Fruit fly (Drosophila melanogaster) whole organism, embryonic: ENCODE results near the gene Dif.

Source experiments
- Awh ChIP-seq: fragments of 200-800 bp; sonication (Bioruptor generic); IDR thresholded peaks from 2 replicates; pipeline ENCODE4, ENCODE4 v1.3.6; 2022; ENCODE audit warnings: missing biosample characterization, missing genetic modification characterization
- Bdp1 ChIP-seq: fragments of 200-800 bp; sonication (Bioruptor generic); optimal IDR thresholded peaks from 3 replicates; lab custom pipeline; 2016; ENCODE audit warnings: missing biosample characterization, missing genetic modification characterization
- BtbVII ChIP-seq: fragments of 200-800 bp; sonication (Bioruptor generic); optimal IDR thresholded peaks from 3 replicates; lab custom pipeline; 2017; ENCODE audit warnings: missing biosample characterization, mild to moderate bottlenecking, missing genetic modification characterization
- CG11093 ChIP-seq: fragments of 200-800 bp; sonication (Bioruptor generic); IDR thresholded peaks from 3 replicates; pipeline ENCODE4 v1.3.6; 2022; ENCODE audit warnings: missing biosample characterization, missing genetic modification characterization
- CG11247 ChIP-seq: fragments of 200-800 bp; sonication (Bioruptor generic); IDR thresholded peaks from 2 replicates; pipeline ENCODE4 v1.3.6; 2022; ENCODE audit warnings: missing biosample characterization, missing genetic modification characterization
- CG12236 ChIP-seq: fragments of 200-800 bp; sonication (Bioruptor generic); optimal IDR thresholded peaks from 2 replicates; lab custom pipeline; 2016; ENCODE audit warnings: missing biosample characterization, missing genetic modification characterization
- CG13424 ChIP-seq: fragments of 200-800 bp; sonication (Bioruptor generic); optimal IDR thresholded peaks from 2 replicates; lab custom pipeline; 2019; ENCODE audit warnings: missing biosample characterization, mild to moderate bottlenecking, missing genetic modification characterization, moderate library complexity
- CG13894 ChIP-seq: fragments of 200-800 bp; sonication (Bioruptor generic); optimal IDR thresholded peaks from 3 replicates; lab custom pipeline; 2018; ENCODE audit warnings: missing biosample characterization, mild to moderate bottlenecking, missing genetic modification characterization, moderate library complexity
- CG17186 ChIP-seq: fragments of 200-800 bp; sonication (Bioruptor generic); optimal IDR thresholded peaks from 3 replicates; lab custom pipeline; 2017; ENCODE audit warnings: missing biosample characterization, missing genetic modification reagents, missing genetic modification characterization
- CG17328 ChIP-seq: fragments of 200-800 bp; sonication (Bioruptor generic); IDR thresholded peaks from 2 replicates; pipeline ENCODE4 v1.3.6; 2022; ENCODE audit warnings: missing biosample characterization, missing genetic modification characterization
- CG17802 ChIP-seq: fragments of 200-800 bp; sonication (Bioruptor generic); optimal IDR thresholded peaks from 2 replicates; lab custom pipeline; 2018; ENCODE audit warnings: missing biosample characterization, mild to moderate bottlenecking, missing genetic modification characterization, moderate library complexity
- CG18011 ChIP-seq: fragments of 200-800 bp; sonication (Bioruptor generic); optimal IDR thresholded peaks from 2 replicates; lab custom pipeline; 2017; ENCODE audit warnings: missing biosample characterization, missing genetic modification characterization, mild to moderate bottlenecking, moderate library complexity, missing genotype
- CG18764 ChIP-seq: fragments of 200-800 bp; sonication (Bioruptor generic); optimal IDR thresholded peaks from 3 replicates; lab custom pipeline; 2016; ENCODE audit warnings: missing biosample characterization, missing genetic modification characterization
- CG3281 ChIP-seq: fragments of 200-800 bp; sonication (Bioruptor generic); optimal IDR thresholded peaks from 3 replicates; lab custom pipeline; 2017; ENCODE audit warnings: missing biosample characterization, mild to moderate bottlenecking, missing genetic modification characterization
- CG4360 ChIP-seq: fragments of 200-800 bp; sonication (Bioruptor generic); IDR thresholded peaks from 2 replicates; pipeline ENCODE4 v1.3.6; 2022; ENCODE audit warnings: missing biosample characterization, missing genetic modification characterization
- CG6175 ChIP-seq: fragments of 200-800 bp; sonication (Bioruptor generic); IDR thresholded peaks from 3 replicates; pipeline ENCODE4 v1.3.6; 2022; ENCODE audit warnings: missing biosample characterization, missing genetic modification characterization
- CG6254 ChIP-seq: fragments of 200-800 bp; sonication (Bioruptor generic); optimal IDR thresholded peaks from 3 replicates; lab custom pipeline; 2017; ENCODE audit warnings: mild to moderate bottlenecking, missing biosample characterization, missing genetic modification reagents, missing genetic modification characterization
- CG7372 ChIP-seq: fragments of 200-800 bp; sonication (Bioruptor generic); IDR thresholded peaks from 2 replicates; pipeline ENCODE4 v1.3.6; 2022; ENCODE audit warnings: missing biosample characterization, missing genetic modification characterization
- CG7987 ChIP-seq: fragments of 200-800 bp; sonication (Bioruptor generic); optimal IDR thresholded peaks from 2 replicates; lab custom pipeline; 2018; ENCODE audit warnings: missing biosample characterization, mild to moderate bottlenecking, missing genetic modification characterization, moderate library complexity
- CG9609 ChIP-seq: fragments of 200-800 bp; sonication (Bioruptor generic); optimal IDR thresholded peaks from 3 replicates; lab custom pipeline; 2016; ENCODE audit warnings: missing biosample characterization, missing genetic modification characterization
- Camta ChIP-seq: fragments of 200-800 bp; sonication (Bioruptor generic); optimal IDR thresholded peaks from 2 replicates; lab custom pipeline; 2016; ENCODE audit warnings: missing biosample characterization, missing genetic modification characterization
- D19A ChIP-seq: fragments of 200-800 bp; optimal IDR thresholded peaks from 3 replicates; lab custom pipeline; 2019; ENCODE audit warnings: missing biosample characterization, mild to moderate bottlenecking, missing genetic modification characterization, moderate library complexity
- D19B ChIP-seq: fragments of 200-800 bp; sonication (Bioruptor generic); optimal IDR thresholded peaks from 2 replicates; lab custom pipeline; 2017; ENCODE audit warnings: missing biosample characterization, mild to moderate bottlenecking, missing genetic modification characterization
- Dbx ChIP-seq: fragments of 200-800 bp; sonication (Bioruptor generic); IDR thresholded peaks from 3 replicates; pipeline ENCODE4 v1.3.6; 2022; ENCODE audit warnings: missing biosample characterization, missing genetic modification characterization
- Dfd ChIP-seq, 2 experiments: fragments of >200 bp; optimal IDR thresholded peaks; 2 replicates each; lab custom pipeline; 2017; ENCODE audit warnings: missing biosample characterization in 2 of 2, missing genetic modification characterization in 2 of 2
- Doc2 ChIP-seq: fragments of 200-800 bp; sonication (Bioruptor generic); IDR thresholded peaks from 2 replicates; pipeline ENCODE4 v1.3.6; 2022; ENCODE audit warnings: missing biosample characterization, missing genetic modification characterization
- GATAe ChIP-seq: fragments of 200-800 bp; sonication (Bioruptor generic); conservative IDR thresholded peaks from 2 replicates; pipeline ENCODE4 v1.3.6; 2022; ENCODE audit warnings: missing biosample characterization, missing genetic modification characterization
- H15 ChIP-seq: fragments of 200-800 bp; sonication (Bioruptor generic); IDR thresholded peaks from 3 replicates; pipeline ENCODE4 v1.3.6; 2022; ENCODE audit warnings: missing biosample characterization, missing genetic modification characterization
- HLHmδ ChIP-seq: fragments of 200-800 bp; sonication (Bioruptor generic); optimal IDR thresholded peaks from 2 replicates; lab custom pipeline; 2018; ENCODE audit warnings: missing biosample characterization, mild to moderate bottlenecking, missing genetic modification characterization, moderate library complexity
- Hr51 ChIP-seq, 2 experiments: fragments of 200-800 bp; sonication (Bioruptor generic); optimal IDR thresholded peaks; 2 replicates in 1 of 2; 3 replicates in 1 of 2; lab custom pipeline; 2016 to 2018; ENCODE audit warnings: missing biosample characterization in 2 of 2, missing genetic modification characterization in 2 of 2, mild to moderate bottlenecking in 1 of 2, moderate library complexity in 1 of 2
- Nf-YC ChIP-seq: fragments of 200-800 bp; optimal IDR thresholded peaks from 3 replicates; lab custom pipeline; 2019; ENCODE audit warnings: missing biosample characterization, mild to moderate bottlenecking, missing genetic modification characterization, moderate library complexity
- Oli ChIP-seq: fragments of 200-800 bp; sonication (Bioruptor generic); optimal IDR thresholded peaks from 2 replicates; lab custom pipeline; 2018; ENCODE audit warnings: missing biosample characterization, mild to moderate bottlenecking, missing genetic modification characterization, moderate library complexity
- Sox102F ChIP-seq: fragments of 200-800 bp; sonication (Bioruptor generic); optimal IDR thresholded peaks from 2 replicates; lab custom pipeline; 2018; ENCODE audit warnings: missing biosample characterization, mild to moderate bottlenecking, missing genetic modification characterization, moderate library complexity
- Sry-δ ChIP-seq: fragments of 200-800 bp; sonication (Bioruptor generic); optimal IDR thresholded peaks from 2 replicates; lab custom pipeline; 2016; ENCODE audit warnings: missing biosample characterization, missing genetic modification characterization
- az2 ChIP-seq: fragments of 200-800 bp; sonication (Bioruptor generic); optimal IDR thresholded peaks from 3 replicates; lab custom pipeline; 2016; ENCODE audit warnings: missing biosample characterization, missing genetic modification characterization
- bab2 ChIP-seq: fragments of 200-800 bp; sonication (Bioruptor generic); optimal IDR thresholded peaks from 2 replicates; lab custom pipeline; 2016; ENCODE audit warnings: missing biosample characterization, missing genetic modification characterization
- bigmax ChIP-seq: fragments of 200-800 bp; sonication (Bioruptor generic); optimal IDR thresholded peaks from 2 replicates; lab custom pipeline; 2018; ENCODE audit warnings: missing biosample characterization, mild to moderate bottlenecking, missing genetic modification characterization
- ems ChIP-seq: fragments of 200-800 bp; sonication (Bioruptor generic); optimal IDR thresholded peaks from 3 replicates; lab custom pipeline; 2016; ENCODE audit warnings: missing biosample characterization, missing genetic modification characterization
- exex ChIP-seq: fragments of 200-800 bp; sonication (Bioruptor generic); optimal IDR thresholded peaks from 4 replicates; lab custom pipeline; 2018; ENCODE audit warnings: missing biosample characterization, mild to moderate bottlenecking, missing genetic modification characterization, moderate library complexity
- fd96Cb ChIP-seq: fragments of 200-800 bp; sonication (Bioruptor generic); optimal IDR thresholded peaks from 2 replicates; lab custom pipeline; 2018; ENCODE audit warnings: missing biosample characterization, mild to moderate bottlenecking, missing genetic modification characterization, moderate library complexity
- grau ChIP-seq: fragments of 200-800 bp; optimal IDR thresholded peaks from 3 replicates; lab custom pipeline; 2019; ENCODE audit warnings: missing biosample characterization, mild to moderate bottlenecking, missing genetic modification characterization, moderate library complexity
- gro ChIP-seq: fragments of 200-800 bp; sonication (Bioruptor generic); optimal IDR thresholded peaks from 2 replicates; lab custom pipeline; 2016; ENCODE audit warnings: missing biosample characterization, missing genetic modification characterization
- kni ChIP-seq: fragments of 200-800 bp; sonication (Bioruptor generic); optimal IDR thresholded peaks from 3 replicates; lab custom pipeline; 2017; ENCODE audit warnings: mild to moderate bottlenecking, missing biosample characterization, missing genetic modification reagents, missing genetic modification characterization
- nerfin-2 ChIP-seq: fragments of 200-800 bp; sonication (Bioruptor generic); IDR thresholded peaks from 2 replicates; pipeline ENCODE4 v1.3.6; 2022; ENCODE audit warnings: missing biosample characterization, missing genetic modification characterization; ENCODE audit not compliant: partially characterized antibody
- nom ChIP-seq: fragments of 200-800 bp; sonication (Bioruptor generic); optimal IDR thresholded peaks from 2 replicates; lab custom pipeline; 2017; ENCODE audit warnings: missing biosample characterization, missing genetic modification characterization, mild to moderate bottlenecking, moderate library complexity, missing genetic modification reagents
- peb ChIP-seq: fragments of 200-800 bp; sonication (Bioruptor generic); IDR thresholded peaks from 2 replicates; pipeline ENCODE4 v1.3.6; 2022; ENCODE audit warnings: missing biosample characterization, missing genetic modification characterization
- pho ChIP-seq: fragments of 200-800 bp; sonication (Bioruptor generic); optimal IDR thresholded peaks from 2 replicates; lab custom pipeline; 2016; ENCODE audit warnings: missing biosample characterization, missing genetic modification characterization
- phol ChIP-seq: fragments of 200-800 bp; sonication (Bioruptor generic); optimal IDR thresholded peaks from 3 replicates; lab custom pipeline; 2018; ENCODE audit warnings: missing biosample characterization, mild to moderate bottlenecking, missing genetic modification characterization, moderate library complexity
- vvl ChIP-seq: fragments of 200-800 bp; sonication (Bioruptor generic); IDR thresholded peaks from 2 replicates; pipeline ENCODE4 v1.3.6; 2022; ENCODE audit warnings: missing biosample characterization, missing genetic modification characterization
- zfh2 ChIP-seq: fragments of 200-800 bp; sonication (Bioruptor generic); optimal IDR thresholded peaks from 2 replicates; lab custom pipeline; 2016; ENCODE audit warnings: missing biosample characterization, missing genetic modification characterization

The Dif gene

dm6 chr2L:17480943-17481580, 48.1 kb upstream of the Dif start, which contains the start of the genes fws and Lamtor3 (continued):
- TF ChIP-seq peb (GFP tag; lab: Robert Waterston, UW) = peak; percentile 98
- peak; percentile 71 for TF ChIP-seq Camta (GFP tag; lab: Kevin White, UChicago)
- TF ChIP-seq Dfd (GFP tag; optimal IDR thresholded peaks at IDR 0.05; lab: Kevin White, UChicago) = no peak
- TF ChIP-seq Dbx = peak; percentile 99
- TF ChIP-seq bigmax = peak; percentile 75
- no peak for TF ChIP-seq HLHmδ (GFP tag; lab: Kevin White, UChicago)
- peak; percentile 94 for TF ChIP-seq CG18764 (GFP tag; lab: Kevin White, UChicago)
- TF ChIP-seq Nf-YC (tag; lab: Kevin White, UChicago) = peak; percentile 68
- peak; percentile 96 for TF ChIP-seq BtbVII
- peak; percentile 98 for TF ChIP-seq az2
- peak; percentile 57 for TF ChIP-seq CG12236 (GFP tag; lab: Kevin White, UChicago)
- peak; percentile 97 for TF ChIP-seq grau
- peak; percentile 99 for TF ChIP-seq Awh (GFP tag; lab: Robert Waterston, UW)
- TF ChIP-seq gro (GFP tag; lab: Kevin White, UChicago) = peak; percentile 73
- TF ChIP-seq CG17328 (GFP tag; lab: Robert Waterston, UW) = peak; percentile 99
- peak; percentile 97 for TF ChIP-seq CG13424 (tag; lab: Kevin White, UChicago)
- TF ChIP-seq Sox102F (GFP tag; lab: Kevin White, UChicago) = peak; percentile 99
- TF ChIP-seq vvl (GFP tag; lab: Robert Waterston, UW) = peak; percentile 100
- TF ChIP-seq fd96Cb (tag; lab: Kevin White, UChicago) = peak; percentile 98
- TF ChIP-seq Doc2 = peak; percentile 95
- peak; percentile 99 for TF ChIP-seq CG11093 (GFP tag; lab: Robert Waterston, UW)
- peak; percentile 91 to 98 for TF ChIP-seq Hr51 (GFP tag; optimal IDR thresholded peaks at IDR 0.05; lab: Kevin White, UChicago)
- peak; percentile 95 for TF ChIP-seq bab2 (GFP tag; lab: Kevin White, UChicago)
- peak; percentile 91 for TF ChIP-seq CG17186 (GFP tag; lab: Kevin White, UChicago)
- peak; percentile 81 for TF ChIP-seq nom
- peak; percentile 90 for TF ChIP-seq CG4360 (GFP tag; lab: Robert Waterston, UW)
- TF ChIP-seq CG13894 = peak; percentile 94
- TF ChIP-seq ems (GFP tag; lab: Kevin White, UChicago) = peak; percentile 90
- peak; percentile 94 for TF ChIP-seq CG6254 (GFP tag; lab: Kevin White, UChicago)
- TF ChIP-seq zfh2 (GFP tag; lab: Kevin White, UChicago) = peak; percentile 97
- peak; percentile 99 for TF ChIP-seq CG6175 (GFP tag; lab: Robert Waterston, UW)
- TF ChIP-seq pho = peak; percentile 88
- TF ChIP-seq Oli = peak; percentile 99
- peak; percentile 98 for TF ChIP-seq phol (tag; lab: Kevin White, UChicago)
- TF ChIP-seq H15 (GFP tag; lab: Robert Waterston, UW) = peak; percentile 99
- peak; percentile 85 for TF ChIP-seq exex (tag; lab: Kevin White, UChicago)
- peak; percentile 82 for TF ChIP-seq Bdp1 (GFP tag; lab: Kevin White, UChicago)
- TF ChIP-seq D19A (tag; lab: Kevin White, UChicago) = peak; percentile 93
- TF ChIP-seq CG7987 (GFP tag; lab: Kevin White, UChicago) = peak; percentile 95
- TF ChIP-seq CG7372 (GFP tag; lab: Robert Waterston, UW) = peak; percentile 99
- TF ChIP-seq CG3281 (GFP tag; lab: Kevin White, UChicago) = peak; percentile 97
- peak; percentile 99 for TF ChIP-seq CG11247 (GFP tag; lab: Robert Waterston, UW)
- TF ChIP-seq GATAe (GFP tag; lab: Robert Waterston, UW) = peak; percentile 98
- peak; percentile 93 for TF ChIP-seq CG18011 (GFP tag; lab: Kevin White, UChicago)
- peak; percentile 96 for TF ChIP-seq D19B
- TF ChIP-seq Sry-δ (GFP tag; lab: Kevin White, UChicago) = peak; percentile 37
- 0 out of 2 replicates have a peak, but pooled peaks have one; percentile 42 for TF ChIP-seq nerfin-2 (GFP tag; lab: Robert Waterston, UW)
- peak; percentile 90 for TF ChIP-seq CG9609 (GFP tag; lab: Kevin White, UChicago)
- no peak for TF ChIP-seq kni (GFP tag; lab: Kevin White, UChicago)
- TF ChIP-seq CG17802 = peak; percentile 93
